Fruit fly (Drosophila melanogaster) whole organism, embryonic: Measurements from ENCODE around the gene Megf8.

Experiments used
- Aef1 ChIP-seq: fragments of 200-800 bp; sonication (Bioruptor generic); IDR thresholded peaks from 3 replicates; pipeline ENCODE4 v1.3.6; 2022; ENCODE audit warnings: missing biosample characterization, missing genetic modification characterization
- Antp ChIP-seq: fragments of 200-800 bp; sonication (Bioruptor generic); optimal IDR thresholded peaks from 3 replicates; lab custom pipeline; 2016; ENCODE audit warnings: missing biosample characterization, missing genetic modification characterization
- BEAF-32 ChIP-seq: fragments of 200-800 bp; sonication (Bioruptor generic); optimal IDR thresholded peaks from 3 replicates; lab custom pipeline; 2017; ENCODE audit warnings: missing biosample characterization, missing genetic modification characterization, mild to moderate bottlenecking, moderate library complexity, missing genetic modification reagents
- Blimp-1 ChIP-seq: fragments of 200-800 bp; sonication (Bioruptor generic); optimal IDR thresholded peaks from 3 replicates; lab custom pipeline; 2018; ENCODE audit warnings: missing biosample characterization, missing genetic modification characterization, mild to moderate bottlenecking, moderate library complexity, missing genetic modification reagents
- CG10431 ChIP-seq: fragments of 200-800 bp; sonication (Bioruptor generic); optimal IDR thresholded peaks from 3 replicates; lab custom pipeline; 2018; ENCODE audit warnings: missing biosample characterization, mild to moderate bottlenecking, missing genetic modification characterization
- CG12104 ChIP-seq: fragments of 200-800 bp; sonication (Bioruptor generic); optimal IDR thresholded peaks from 3 replicates; lab custom pipeline; 2016; ENCODE audit warnings: missing biosample characterization, missing genetic modification characterization
- CG14710 ChIP-seq: fragments of 200-800 bp; sonication (Bioruptor generic); optimal IDR thresholded peaks from 3 replicates; lab custom pipeline; 2019; ENCODE audit warnings: missing biosample characterization, mild to moderate bottlenecking, missing genetic modification characterization, moderate library complexity
- CG15011 ChIP-seq: fragments of 200-800 bp; sonication (Bioruptor generic); optimal IDR thresholded peaks from 3 replicates; lab custom pipeline; 2018; ENCODE audit warnings: missing biosample characterization, mild to moderate bottlenecking, missing genetic modification characterization
- CG15696 ChIP-seq: fragments of 200-800 bp; sonication (Bioruptor generic); optimal IDR thresholded peaks from 2 replicates; lab custom pipeline; 2019; ENCODE audit warnings: missing biosample characterization, mild to moderate bottlenecking, missing genetic modification characterization, moderate library complexity
- CG16815 ChIP-seq: fragments of 200-800 bp; sonication (Bioruptor generic); optimal IDR thresholded peaks from 3 replicates; lab custom pipeline; 2017; ENCODE audit warnings: missing biosample characterization, mild to moderate bottlenecking, missing genetic modification characterization
- CG17186 ChIP-seq: fragments of 200-800 bp; sonication (Bioruptor generic); optimal IDR thresholded peaks from 3 replicates; lab custom pipeline; 2017; ENCODE audit warnings: missing biosample characterization, missing genetic modification reagents, missing genetic modification characterization
- CG2116 ChIP-seq: fragments of 200-800 bp; sonication (Bioruptor generic); optimal IDR thresholded peaks from 3 replicates; lab custom pipeline; 2018; ENCODE audit warnings: missing biosample characterization, mild to moderate bottlenecking, missing genetic modification characterization
- CG2199 ChIP-seq: fragments of 200-800 bp; sonication (Bioruptor generic); IDR thresholded peaks from 3 replicates; pipeline ENCODE4 v1.3.6; 2022; ENCODE audit warnings: missing biosample characterization, missing genetic modification characterization
- CG4617 ChIP-seq: fragments of 200-800 bp; sonication (Bioruptor generic); optimal IDR thresholded peaks from 3 replicates; lab custom pipeline; 2016; ENCODE audit warnings: missing biosample characterization, missing genetic modification characterization, borderline replicate concordance
- CG4730 ChIP-seq: fragments of 200-800 bp; sonication (Bioruptor generic); IDR thresholded peaks from 2 replicates; pipeline ENCODE4 v1.3.6; 2022; ENCODE audit warnings: missing biosample characterization, missing genetic modification characterization
- CG6683 ChIP-seq: fragments of 200-800 bp; sonication (Bioruptor generic); optimal IDR thresholded peaks from 2 replicates; lab custom pipeline; 2017; ENCODE audit warnings: missing biosample characterization, mild to moderate bottlenecking, missing genetic modification characterization, missing genetic modification reagents
- CG7963 ChIP-seq: fragments of 200-800 bp; sonication (Bioruptor generic); IDR thresholded peaks from 3 replicates; pipeline ENCODE4 v1.3.6; 2022; ENCODE audit warnings: missing biosample characterization, missing genetic modification characterization; ENCODE audit not compliant: partially characterized antibody
- Dek ChIP-seq: fragments of 200-800 bp; sonication (Bioruptor generic); optimal IDR thresholded peaks from 3 replicates; lab custom pipeline; 2019; ENCODE audit warnings: missing biosample characterization, mild to moderate bottlenecking, missing genetic modification characterization, moderate library complexity
- Doc3 ChIP-seq: fragments of 200-800 bp; sonication (Bioruptor generic); IDR thresholded peaks from 3 replicates; pipeline ENCODE4 v1.3.6; 2022; ENCODE audit warnings: missing biosample characterization, missing genetic modification characterization; ENCODE audit not compliant: partially characterized antibody
- Eip74EF ChIP-seq, 2 experiments: fragments of 200-800 bp in 1 of 2; fragments of >200 bp in 1 of 2; sonication (Bioruptor generic) in 1 of 2; optimal IDR thresholded peaks; 2 replicates each; lab custom pipeline; 2017 to 2019; ENCODE audit warnings: missing biosample characterization in 2 of 2, missing genetic modification characterization in 2 of 2, mild to moderate bottlenecking in 1 of 2, moderate library complexity in 1 of 2
- Elba2 ChIP-seq: fragments of 200-800 bp; sonication (Bioruptor generic); optimal IDR thresholded peaks from 3 replicates; lab custom pipeline; 2016; ENCODE audit warnings: missing biosample characterization, missing genetic modification characterization
- Ets97D ChIP-seq: fragments of 200-800 bp; sonication (Bioruptor generic); optimal IDR thresholded peaks from 3 replicates; lab custom pipeline; 2016; ENCODE audit warnings: missing biosample characterization, missing genetic modification characterization
- Gug ChIP-seq: fragments of 200-800 bp; sonication (Bioruptor generic); IDR thresholded peaks from 4 replicates; pipeline ENCODE4 v1.3.6; 2022; ENCODE audit warnings: missing biosample characterization, missing genetic modification characterization
- Hr39 ChIP-seq: fragments of >200 bp; optimal IDR thresholded peaks from 2 replicates; lab custom pipeline; 2017
- Med ChIP-seq: fragments of 200-800 bp; sonication (Bioruptor generic); peaks from one replicate; lab custom pipeline; 2016; ENCODE audit warnings: missing biosample characterization, missing genetic modification characterization, mild to moderate bottlenecking, inconsistent platforms, moderate library complexity
- Meics ChIP-seq: fragments of 200-800 bp; sonication (Bioruptor generic); optimal IDR thresholded peaks from 2 replicates; lab custom pipeline; 2017; ENCODE audit warnings: missing biosample characterization, mild to moderate bottlenecking, missing genetic modification characterization
- Mrtf ChIP-seq: fragments of 200-800 bp; sonication (Bioruptor generic); IDR thresholded peaks from 3 replicates; pipeline ENCODE4 v1.3.6; 2022; ENCODE audit warnings: missing biosample characterization, missing genetic modification characterization
- NfI ChIP-seq: fragments of 200-800 bp; sonication (Bioruptor generic); optimal IDR thresholded peaks from 3 replicates; lab custom pipeline; 2018; ENCODE audit warnings: missing biosample characterization, mild to moderate bottlenecking, missing genetic modification characterization, moderate library complexity
- PHDP ChIP-seq: fragments of 200-800 bp; sonication (Bioruptor generic); optimal IDR thresholded peaks from 3 replicates; lab custom pipeline; 2018; ENCODE audit warnings: missing biosample characterization, mild to moderate bottlenecking, missing genetic modification characterization, moderate library complexity
- Six4 ChIP-seq: fragments of 200-800 bp; sonication (Bioruptor generic); optimal IDR thresholded peaks from 2 replicates; lab custom pipeline; 2016; ENCODE audit warnings: missing biosample characterization, missing genetic modification characterization
- ac ChIP-seq: fragments of 200-800 bp; sonication (Bioruptor generic); optimal IDR thresholded peaks from 3 replicates; lab custom pipeline; 2017; ENCODE audit warnings: missing biosample characterization, mild to moderate bottlenecking, missing genetic modification characterization
- al ChIP-seq: fragments of 200-800 bp; sonication (Bioruptor generic); IDR thresholded peaks from 2 replicates; pipeline ENCODE4 v1.3.6; 2022; ENCODE audit warnings: missing biosample characterization, missing genetic modification characterization
- ara ChIP-seq: fragments of 200-800 bp; sonication (Bioruptor generic); IDR thresholded peaks from 2 replicates; pipeline ENCODE4 v1.3.6; 2022; ENCODE audit warnings: missing biosample characterization, missing genetic modification characterization
- ash1 ChIP-seq: fragments of 200-800 bp; sonication (Bioruptor generic); optimal IDR thresholded peaks from 2 replicates; lab custom pipeline; 2018; ENCODE audit warnings: missing biosample characterization, mild to moderate bottlenecking, missing genetic modification characterization
- ato ChIP-seq: fragments of 200-800 bp; sonication (Bioruptor generic); IDR thresholded peaks from 2 replicates; pipeline ENCODE4 v1.3.6; 2022; ENCODE audit warnings: missing biosample characterization, missing genetic modification characterization; ENCODE audit not compliant: partially characterized antibody
- br ChIP-seq: fragments of >200 bp; optimal IDR thresholded peaks from 2 replicates; lab custom pipeline; 2017
- btn ChIP-seq: fragments of 200-800 bp; sonication (Bioruptor generic); optimal IDR thresholded peaks from 2 replicates; lab custom pipeline; 2016; ENCODE audit warnings: missing biosample characterization, missing genetic modification characterization
- dm ChIP-seq: fragments of 200-800 bp; sonication (Bioruptor generic); optimal IDR thresholded peaks from 3 replicates; lab custom pipeline; 2016; ENCODE audit warnings: missing biosample characterization, missing genetic modification characterization
- kah ChIP-seq: fragments of 200-800 bp; sonication (Bioruptor generic); optimal IDR thresholded peaks from 2 replicates; lab custom pipeline; 2018; ENCODE audit warnings: missing biosample characterization, mild to moderate bottlenecking, missing genetic modification characterization
- lbe ChIP-seq: fragments of 200-800 bp; sonication (Bioruptor generic); optimal IDR thresholded peaks from 2 replicates; lab custom pipeline; 2016; ENCODE audit warnings: missing biosample characterization, mild to moderate bottlenecking, missing genetic modification characterization
- org-1 ChIP-seq: fragments of 200-800 bp; sonication (Bioruptor generic); optimal IDR thresholded peaks from 2 replicates; lab custom pipeline; 2017; ENCODE audit warnings: missing biosample characterization, missing genetic modification characterization
- peb ChIP-seq: fragments of 200-800 bp; sonication (Bioruptor generic); IDR thresholded peaks from 2 replicates; pipeline ENCODE4 v1.3.6; 2022; ENCODE audit warnings: missing biosample characterization, missing genetic modification characterization
- phol ChIP-seq: fragments of 200-800 bp; sonication (Bioruptor generic); optimal IDR thresholded peaks from 3 replicates; lab custom pipeline; 2018; ENCODE audit warnings: missing biosample characterization, mild to moderate bottlenecking, missing genetic modification characterization, moderate library complexity
- pum ChIP-seq: fragments of 200-800 bp; sonication (Bioruptor generic); optimal IDR thresholded peaks from 2 replicates; lab custom pipeline; 2016; ENCODE audit warnings: missing biosample characterization, missing genetic modification characterization
- ranshi ChIP-seq: fragments of 200-800 bp; sonication (Bioruptor generic); IDR thresholded peaks from 2 replicates; pipeline ENCODE4 v1.3.6; 2022; ENCODE audit warnings: missing biosample characterization, missing genetic modification characterization
- stc ChIP-seq: fragments of 200-800 bp; sonication (Bioruptor generic); IDR thresholded peaks from 2 replicates; pipeline ENCODE4 v1.3.6; 2022; ENCODE audit warnings: missing biosample characterization, missing genetic modification characterization
- stwl ChIP-seq: fragments of 200-800 bp; sonication (Bioruptor generic); optimal IDR thresholded peaks from 3 replicates; lab custom pipeline; 2018; ENCODE audit warnings: missing biosample characterization, mild to moderate bottlenecking, missing genetic modification characterization, moderate library complexity
- tup ChIP-seq: fragments of 200-800 bp; sonication (Bioruptor generic); optimal IDR thresholded peaks from 2 replicates; lab custom pipeline; 2016; ENCODE audit warnings: missing biosample characterization, mild to moderate bottlenecking, missing genetic modification characterization, moderate library complexity
- usp ChIP-seq: fragments of >200 bp; optimal IDR thresholded peaks from 2 replicates; lab custom pipeline; 2017; ENCODE audit warnings: missing biosample characterization, missing genetic modification characterization

The Megf8 gene

DNA sequence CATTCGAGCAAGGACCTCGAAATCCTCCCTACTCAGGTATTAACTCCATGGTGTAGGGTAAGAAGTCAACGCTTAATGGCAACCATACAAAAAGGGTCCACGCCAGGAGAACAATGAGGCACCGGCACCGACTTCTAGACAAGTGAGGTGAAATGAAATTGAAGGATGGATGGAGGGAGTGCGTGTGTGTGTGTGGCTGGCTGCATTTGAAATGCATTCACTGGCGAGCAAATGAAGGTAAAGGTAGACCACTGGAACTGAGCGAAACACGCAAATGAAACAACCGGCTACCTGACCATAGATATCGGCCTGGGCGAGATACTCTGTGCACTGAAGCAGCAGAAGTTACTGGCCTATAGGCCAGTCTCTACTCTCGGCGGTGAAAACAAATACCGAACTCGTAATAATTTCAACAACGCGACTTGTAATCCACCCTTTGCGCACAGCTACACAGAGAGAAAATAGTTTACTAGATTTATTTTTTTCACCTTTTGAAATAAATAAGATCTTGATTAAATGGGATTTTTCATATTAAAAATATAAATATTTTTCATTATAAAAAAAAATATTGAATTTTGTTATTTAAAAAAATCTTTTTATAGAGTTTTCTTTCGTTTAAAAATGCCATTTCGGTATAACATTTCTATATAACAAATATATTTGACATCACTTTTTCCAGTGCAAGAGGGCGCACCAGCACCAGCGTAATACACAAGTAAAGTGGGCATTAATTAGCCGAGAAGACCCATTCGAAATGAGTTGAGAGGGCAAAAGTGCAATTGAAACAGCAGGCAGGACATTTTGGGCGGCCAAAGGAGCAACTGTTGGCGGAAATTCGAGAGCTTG, 38.6 kb downstream of the Megf8 start (continued):
- TF ChIP-seq Elba2 (GFP tag; lab: Kevin White, UChicago) (peak; percentile 53), CG4730 (GFP tag; lab: Robert Waterston, UW) (no peak), stc (peak; percentile 31; the same call in 1 of the 2 replicates), usp (GFP tag; lab: Kevin White, UChicago) (no peak), ash1 (GFP tag; lab: Kevin White, UChicago) (no peak), CG2116 (GFP tag; lab: Kevin White, UChicago) (peak; percentile 47), peb (0 out of 2 replicates have a peak, but pooled peaks have one; percentile 6), Six4 (GFP tag; lab: Kevin White, UChicago) (peak; percentile 45), ato (no peak), CG2199 (GFP tag; lab: Robert Waterston, UW) (peak; percentile 94), CG4617 (GFP tag; lab: Kevin White, UChicago) (peak; percentile 8), NfI (GFP tag; lab: Kevin White, UChicago) (peak; percentile 54), al (GFP tag; lab: Robert Waterston, UW) (peak; percentile 64), Meics (GFP tag; lab: Kevin White, UChicago) (no peak), Mrtf (GFP tag; lab: Robert Waterston, UW) (peak; percentile 76; the same call in 1 of the 3 replicates), CG14710 (peak; percentile 84), Ets97D (GFP tag; lab: Kevin White, UChicago) (peak; percentile 1), phol (tag; lab: Kevin White, UChicago) (peak; percentile 77), ac (peak; percentile 45), BEAF-32 (GFP tag; lab: Kevin White, UChicago) (no peak), kah (GFP tag; lab: Kevin White, UChicago) (no peak), br (lab: Kevin White, UChicago) (no peak), CG15011 (GFP tag; lab: Kevin White, UChicago) (no peak), CG7963 (GFP tag; lab: Robert Waterston, UW) (no peak), Aef1 (GFP tag; lab: Robert Waterston, UW) (no peak), tup (GFP tag; lab: Kevin White, UChicago) (peak; percentile 27), PHDP (tag; lab: Kevin White, UChicago) (peak; percentile 84), ara (GFP tag; lab: Robert Waterston, UW) (peak; percentile 32; the same call in 1 of the 2 replicates), Dek (tag; lab: Kevin White, UChicago) (peak; percentile 71), lbe (GFP tag; lab: Kevin White, UChicago) (no peak), btn (no peak), Gug (GFP tag; lab: Robert Waterston, UW) (no peak), pum (GFP tag; lab: Kevin White, UChicago) (peak; percentile 44), CG12104 (no peak), Doc3 (no peak), Antp (GFP tag; lab: Kevin White, UChicago) (peak; percentile 28), CG6683 (GFP tag; lab: Kevin White, UChicago) (peak; percentile 7), CG15696 (peak; percentile 84), CG16815 (GFP tag; lab: Kevin White, UChicago) (peak; percentile 77), org-1 (GFP tag; lab: Kevin White, UChicago) (peak; percentile 73), Eip74EF (GFP tag; optimal IDR thresholded peaks at IDR 0.05; lab: Kevin White, UChicago) (peak in 1 of 2 experiments; percentile 38), Hr39 (no peak), dm (no peak), Med (peak; percentile 71), CG17186 (no peak), stwl (tag; lab: Kevin White, UChicago) (peak; percentile 21), Blimp-1 (GFP tag; lab: Kevin White, UChicago) (peak; percentile 82), ranshi (GFP tag; lab: Robert Waterston, UW) (peak; percentile 88), CG10431 (GFP tag; lab: Kevin White, UChicago) (peak; percentile 23)
